Fruit fly (Drosophila melanogaster) whole organism, adult: ENCODE measurements around the gene CG12035.

ENCODE experiments used
- CG11617 ChIP-seq: fragments of 200-800 bp; sonication (Bioruptor generic); optimal IDR thresholded peaks from 2 replicates; lab custom pipeline; 2017; ENCODE audit warnings: mild to moderate bottlenecking, missing biosample characterization, missing genetic modification reagents, missing genetic modification characterization
- CG12768 ChIP-seq: fragments of 200-800 bp; sonication (Bioruptor generic); optimal IDR thresholded peaks from 2 replicates; lab custom pipeline; 2017; ENCODE audit warnings: missing biosample characterization, missing genetic modification characterization, mild to moderate bottlenecking, moderate library complexity, missing genetic modification reagents
- CG14711 ChIP-seq: fragments of 200-800 bp; sonication (Bioruptor generic); optimal IDR thresholded peaks from 2 replicates; lab custom pipeline; 2018; ENCODE audit warnings: missing biosample characterization, mild to moderate bottlenecking, missing genetic modification characterization, moderate library complexity
- CG1620 ChIP-seq: fragments of 200-800 bp; sonication (Bioruptor generic); optimal IDR thresholded peaks from 2 replicates; lab custom pipeline; 2016; ENCODE audit warnings: missing biosample characterization, missing genetic modification characterization
- CG33017 ChIP-seq: fragments of 200-800 bp; sonication (Bioruptor generic); optimal IDR thresholded peaks from 2 replicates; lab custom pipeline; 2018; ENCODE audit warnings: missing biosample characterization, mild to moderate bottlenecking, missing genetic modification characterization, moderate library complexity
- CG5204 ChIP-seq: fragments of 200-800 bp; sonication (Bioruptor generic); optimal IDR thresholded peaks from 2 replicates; lab custom pipeline; 2016; ENCODE audit warnings: missing biosample characterization, missing genetic modification characterization
- CG7045 ChIP-seq: fragments of 200-800 bp; sonication (Bioruptor generic); optimal IDR thresholded peaks from 2 replicates; lab custom pipeline; 2017; ENCODE audit warnings: missing biosample characterization, mild to moderate bottlenecking, missing genetic modification characterization
- CG7101 ChIP-seq: fragments of 200-800 bp; sonication (Bioruptor generic); optimal IDR thresholded peaks from 2 replicates; lab custom pipeline; 2018; ENCODE audit warnings: missing biosample characterization, mild to moderate bottlenecking, missing genetic modification characterization, moderate library complexity
- Clk ChIP-seq: fragments of 200-800 bp; sonication (Bioruptor generic); optimal IDR thresholded peaks from 2 replicates; lab custom pipeline; 2017; ENCODE audit warnings: missing biosample characterization, missing genetic modification characterization
- Crg-1 ChIP-seq: fragments of 200-800 bp; sonication (Bioruptor generic); optimal IDR thresholded peaks from 2 replicates; lab custom pipeline; 2016; ENCODE audit warnings: missing biosample characterization, missing genetic modification characterization
- Hr96 ChIP-seq: fragments of 200-800 bp; sonication (Bioruptor generic); optimal IDR thresholded peaks from 2 replicates; lab custom pipeline; 2016; ENCODE audit warnings: missing biosample characterization, missing genetic modification characterization
- Mnt ChIP-seq: fragments of 200-800 bp; sonication (Bioruptor generic); optimal IDR thresholded peaks from 2 replicates; lab custom pipeline; 2016; ENCODE audit warnings: missing biosample characterization, mild to moderate bottlenecking, missing genetic modification characterization
- bab1 ChIP-seq: fragments of 200-800 bp; sonication (Bioruptor generic); optimal IDR thresholded peaks from 3 replicates; lab custom pipeline; 2019; ENCODE audit warnings: missing biosample characterization, mild to moderate bottlenecking, missing genetic modification characterization, moderate library complexity
- cic ChIP-seq: fragments of 200-800 bp; sonication (Bioruptor generic); optimal IDR thresholded peaks from 2 replicates; lab custom pipeline; 2017; ENCODE audit warnings: missing biosample characterization, mild to moderate bottlenecking, missing genetic modification characterization, moderate library complexity
- cnc ChIP-seq, 2 experiments: fragments of >200 bp; optimal IDR thresholded peaks; 2 replicates each; lab custom pipeline; 2017
- kay ChIP-seq: fragments of 200-800 bp; sonication (Bioruptor generic); peaks from one replicate; lab custom pipeline; 2016; ENCODE audit warnings: missing biosample characterization, missing genetic modification characterization, borderline replicate concordance
- ovo ChIP-seq: fragments of 200-800 bp; sonication (Bioruptor generic); optimal IDR thresholded peaks from 2 replicates; lab custom pipeline; 2016; ENCODE audit warnings: missing biosample characterization, missing genetic modification characterization
- pad ChIP-seq: fragments of 200-800 bp; sonication (Bioruptor generic); optimal IDR thresholded peaks from 3 replicates; lab custom pipeline; 2017; ENCODE audit warnings: missing biosample characterization, missing genetic modification characterization, mild to moderate bottlenecking, moderate library complexity, missing genetic modification reagents
- tj ChIP-seq: fragments of 200-800 bp; sonication (Bioruptor generic); optimal IDR thresholded peaks from 3 replicates; lab custom pipeline; 2017; ENCODE audit warnings: missing biosample characterization, mild to moderate bottlenecking, missing genetic modification characterization, moderate library complexity
- toe ChIP-seq: fragments of 200-800 bp; sonication (Bioruptor generic); optimal IDR thresholded peaks from 2 replicates; lab custom pipeline; 2016; ENCODE audit warnings: missing biosample characterization, missing genetic modification characterization

CG12035 gene

DNA sequence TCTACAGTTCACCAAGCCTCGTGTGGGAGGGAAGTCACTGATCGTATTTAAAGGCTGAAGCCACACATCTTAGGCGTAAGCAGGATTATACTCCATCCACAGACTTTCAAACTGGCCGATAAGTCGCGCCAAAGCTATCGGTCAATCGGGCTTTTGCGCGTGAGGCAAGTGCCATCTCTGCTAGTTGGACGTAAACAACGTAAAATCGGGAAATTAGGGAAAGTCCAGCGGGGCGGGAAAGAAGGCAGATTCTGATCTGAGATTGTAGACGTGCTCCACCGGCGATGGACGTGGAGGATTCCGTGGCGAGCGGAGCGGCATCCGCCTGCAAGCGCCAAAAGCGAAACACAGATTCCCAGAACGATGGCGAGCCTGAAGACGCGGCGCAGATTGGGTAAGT is 32.0 kb downstream of the CG12035 start, which contains the start of gene CG8001:
CG8001 (plus strand) TSS at position 17 of the 400 bp plus-strand sequence.
- no peak for TF ChIP-seq toe
- TF ChIP-seq kay (GFP tag; lab: Kevin White, UChicago): no peak
- TF ChIP-seq CG14711 (tag; lab: Kevin White, UChicago): no peak
- no peak for TF ChIP-seq cic (GFP tag; lab: Kevin White, UChicago)
- TF ChIP-seq Hr96 (GFP tag; lab: Kevin White, UChicago): no peak
- no peak for TF ChIP-seq ovo (GFP tag; lab: Kevin White, UChicago)
- TF ChIP-seq tj (GFP tag; lab: Kevin White, UChicago): no peak
- TF ChIP-seq CG1620 (GFP tag; lab: Kevin White, UChicago): no peak
- no peak for TF ChIP-seq CG7101
- no peak for TF ChIP-seq CG33017 (tag; lab: Kevin White, UChicago)
- no peak for TF ChIP-seq CG11617 (GFP tag; lab: Kevin White, UChicago)

DNA sequence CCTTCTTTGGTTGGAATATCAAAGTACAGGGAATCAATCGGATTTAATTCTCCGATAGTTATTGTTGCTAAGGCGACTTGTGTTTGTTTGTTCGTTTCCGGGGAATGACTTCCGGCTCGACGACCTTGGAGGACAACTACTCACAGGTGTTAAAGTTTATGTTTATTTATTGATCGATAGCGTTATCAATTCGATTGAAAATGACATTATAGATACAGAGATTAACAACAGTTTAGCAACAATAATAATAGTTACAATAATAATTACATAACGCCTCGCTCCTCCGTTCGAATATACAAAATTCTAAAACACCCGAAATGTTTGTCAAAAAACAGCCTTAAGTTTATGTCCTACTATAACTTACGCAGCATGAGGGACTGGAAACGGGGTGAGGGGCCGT is 47.5 kb downstream of the CG12035 start, which contains the start of gene Dhc62B:
Dhc62B (minus strand) TSS at position 101 of the 400 bp plus-strand sequence.
- TF ChIP-seq Crg-1 (GFP tag; lab: Kevin White, UChicago) (no peak), CG7045 (GFP tag; lab: Kevin White, UChicago) (no peak), CG11617 (GFP tag; lab: Kevin White, UChicago) (no peak), toe (no peak), pad (GFP tag; lab: Kevin White, UChicago) (no peak), ovo (GFP tag; lab: Kevin White, UChicago) (no peak), tj (GFP tag; lab: Kevin White, UChicago) (no peak), CG1620 (GFP tag; lab: Kevin White, UChicago) (no peak), bab1 (GFP tag; lab: Kevin White, UChicago) (no peak), CG7101 (no peak), CG14711 (tag; lab: Kevin White, UChicago) (no peak), Mnt (GFP tag; lab: Kevin White, UChicago) (no peak), Clk (GFP tag; lab: Kevin White, UChicago) (no peak), CG33017 (tag; lab: Kevin White, UChicago) (no peak), CG12768 (GFP tag; lab: Kevin White, UChicago) (no peak), kay (GFP tag; lab: Kevin White, UChicago) (no peak), cic (GFP tag; lab: Kevin White, UChicago) (no peak)

DNA sequence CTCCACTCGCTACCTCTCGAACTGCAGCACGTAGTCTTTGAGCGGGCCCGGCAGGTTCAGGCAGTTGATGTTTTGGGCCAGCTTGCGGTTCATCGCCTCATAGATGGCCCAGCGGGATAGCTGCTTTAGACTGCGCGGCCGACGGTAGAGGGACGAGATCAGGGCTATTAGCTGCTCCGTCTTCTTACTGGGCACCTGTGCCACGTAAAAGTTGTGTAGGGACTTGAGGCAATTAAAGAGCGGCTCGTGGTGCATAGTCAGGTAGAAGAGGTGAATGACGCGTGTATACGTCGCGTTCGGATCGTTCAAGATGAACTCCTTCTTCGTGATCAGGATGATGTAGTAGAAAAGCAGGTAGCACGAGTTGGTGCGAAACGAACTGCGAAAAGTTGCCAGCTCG is 48.4 kb downstream of the CG12035 start:
- TF ChIP-seq toe: no peak
- no peak for TF ChIP-seq cnc (optimal IDR thresholded peaks at IDR 0.05; lab: Kevin White, UChicago)
- no peak for TF ChIP-seq CG5204
- TF ChIP-seq CG7101: no peak
- no peak for TF ChIP-seq CG11617 (GFP tag; lab: Kevin White, UChicago)
- no peak for TF ChIP-seq bab1 (GFP tag; lab: Kevin White, UChicago)
- TF ChIP-seq Mnt (GFP tag; lab: Kevin White, UChicago): no peak
- TF ChIP-seq tj (GFP tag; lab: Kevin White, UChicago): no peak
- TF ChIP-seq CG12768 (GFP tag; lab: Kevin White, UChicago): no peak
- no peak for TF ChIP-seq cic (GFP tag; lab: Kevin White, UChicago)
- TF ChIP-seq CG14711 (tag; lab: Kevin White, UChicago): no peak
- no peak for TF ChIP-seq kay (GFP tag; lab: Kevin White, UChicago)
- TF ChIP-seq CG7045 (GFP tag; lab: Kevin White, UChicago): no peak
- no peak for TF ChIP-seq CG1620 (GFP tag; lab: Kevin White, UChicago)
- no peak for TF ChIP-seq Crg-1 (GFP tag; lab: Kevin White, UChicago)
